Fruit fly (Drosophila melanogaster): ENCODE results near the gene Hrb98DE.

Gene Hrb98DE

dm6 chr3R:28558801-28559200, 40.8 kb upstream of the Hrb98DE start:
- no peak for TF ChIP-seq tai (GFP tag; optimal IDR thresholded peaks at IDR 0.05)
- TF ChIP-seq br (GFP tag; optimal IDR thresholded peaks at IDR 0.05), result peak; percentile 15
- TF ChIP-seq OdsH (GFP tag; optimal IDR thresholded peaks at IDR 0.05), result peak; percentile 37
- no peak for TF ChIP-seq Jra (GFP tag; optimal IDR thresholded peaks at IDR 0.05)
- peak; percentile 39 for TF ChIP-seq h (GFP tag; optimal IDR thresholded peaks at IDR 0.05)
- TF ChIP-seq Hnf4 (GFP tag; optimal IDR thresholded peaks at IDR 0.05), result peak; percentile 3
- TF ChIP-seq CrebA (GFP tag; optimal IDR thresholded peaks at IDR 0.05; ENCODE audit: borderline replicate concordance), result no peak
- TF ChIP-seq Mio (GFP tag; optimal IDR thresholded peaks at IDR 0.05), result no peak
- TF ChIP-seq Hr78 (GFP tag; optimal IDR thresholded peaks at IDR 0.05), result no peak
- no peak for TF ChIP-seq dmrt93B (GFP tag; optimal IDR thresholded peaks at IDR 0.05)

- no peak for TF ChIP-seq ey (GFP tag; optimal IDR thresholded peaks at IDR 0.05)
- no peak for TF ChIP-seq Jra (GFP tag; optimal IDR thresholded peaks at IDR 0.05)
- no peak for TF ChIP-seq HLH106 (tag; optimal IDR thresholded peaks at IDR 0.05)
- TF ChIP-seq N (GFP tag; optimal IDR thresholded peaks at IDR 0.05), result no peak
- TF ChIP-seq Dfd (GFP tag; optimal IDR thresholded peaks at IDR 0.05), result no peak
- no peak for TF ChIP-seq sage (GFP tag; optimal IDR thresholded peaks at IDR 0.05)
Observed at dm6 chr3R:28561320-28561831, 38.3 kb upstream of the Hrb98DE start.

dm6 chr3R:28562654-28563198, 36.9 kb upstream of the Hrb98DE start:
- TF ChIP-seq pan (optimal IDR thresholded peaks at IDR 0.05) (no peak), CrebA (GFP tag; optimal IDR thresholded peaks at IDR 0.05; ENCODE audit: borderline replicate concordance) (no peak), usp (GFP tag; optimal IDR thresholded peaks at IDR 0.05) (no peak), GATAd (GFP tag; optimal IDR thresholded peaks at IDR 0.05) (no peak), Hr83 (GFP tag; optimal IDR thresholded peaks at IDR 0.05; ENCODE audit: poor library complexity, severe bottlenecking) (no peak), Dif (GFP tag; optimal IDR thresholded peaks at IDR 0.05; ENCODE audit: partially characterized antibody) (no peak), CG32264 (GFP tag; optimal IDR thresholded peaks at IDR 0.05) (no peak), lola (GFP tag; optimal IDR thresholded peaks at IDR 0.05) (no peak), sv (GFP tag; optimal IDR thresholded peaks at IDR 0.05) (no peak), HLH106 (tag; optimal IDR thresholded peaks at IDR 0.05) (no peak), brk (GFP tag; optimal IDR thresholded peaks at IDR 0.05) (no peak), Mio (GFP tag; optimal IDR thresholded peaks at IDR 0.05) (no peak), Abd-B (GFP tag; optimal IDR thresholded peaks at IDR 0.05) (no peak), psq (GFP tag; optimal IDR thresholded peaks at IDR 0.05) (no peak), dl (GFP tag; optimal IDR thresholded peaks at IDR 0.05; ENCODE audit: insufficient read depth in 1 of 2, partially characterized antibody in 2 of 2) (no peak), woc (GFP tag; optimal IDR thresholded peaks at IDR 0.05) (no peak), Vsx2 (GFP tag; optimal IDR thresholded peaks at IDR 0.05; ENCODE audit: partially characterized antibody) (no peak)

dm6 chr3R:28563531-28563930, 36.1 kb upstream of the Hrb98DE start:
- TF ChIP-seq rgr (GFP tag; optimal IDR thresholded peaks at IDR 0.05) (no peak), dl (GFP tag; optimal IDR thresholded peaks at IDR 0.05; ENCODE audit: insufficient read depth in 1 of 2, partially characterized antibody in 2 of 2) (no peak), usp (GFP tag; optimal IDR thresholded peaks at IDR 0.05) (no peak), psq (GFP tag; optimal IDR thresholded peaks at IDR 0.05) (no peak), woc (GFP tag; optimal IDR thresholded peaks at IDR 0.05) (no peak), Mio (GFP tag; optimal IDR thresholded peaks at IDR 0.05) (no peak)

- TF ChIP-seq dsf (GFP tag; optimal IDR thresholded peaks at IDR 0.05; ENCODE audit: borderline replicate concordance), result no peak
- TF ChIP-seq psq (GFP tag; optimal IDR thresholded peaks at IDR 0.05), result no peak
- no peak for TF ChIP-seq Mio (GFP tag; optimal IDR thresholded peaks at IDR 0.05)
- no peak for TF ChIP-seq Jra (GFP tag; optimal IDR thresholded peaks at IDR 0.05)
- no peak for TF ChIP-seq Myc (optimal IDR thresholded peaks at IDR 0.05)
- TF ChIP-seq br (GFP tag; optimal IDR thresholded peaks at IDR 0.05), result no peak
- TF ChIP-seq brk (GFP tag; optimal IDR thresholded peaks at IDR 0.05), result no peak
- no peak for TF ChIP-seq Rel (GFP tag; optimal IDR thresholded peaks at IDR 0.05)
- no peak for TF ChIP-seq Rel (tag; optimal IDR thresholded peaks at IDR 0.05)
- TF ChIP-seq CrebA (GFP tag; optimal IDR thresholded peaks at IDR 0.05; ENCODE audit: borderline replicate concordance), result no peak
- TF ChIP-seq foxo (GFP tag; optimal IDR thresholded peaks at IDR 0.05), result no peak
- TF ChIP-seq Vsx2 (GFP tag; optimal IDR thresholded peaks at IDR 0.05; ENCODE audit: partially characterized antibody), result no peak
- no peak for TF ChIP-seq pan (optimal IDR thresholded peaks at IDR 0.05)
- TF ChIP-seq tai (GFP tag; optimal IDR thresholded peaks at IDR 0.05), result no peak
Observed at dm6 chr3R:28568095-28568750, 31.4 kb upstream of the Hrb98DE start.

Data from whole organism, wandering third instar larva.